Fruit fly (Drosophila melanogaster): ENCODE data around the gene Ald1.

Gene Ald1

DNA sequence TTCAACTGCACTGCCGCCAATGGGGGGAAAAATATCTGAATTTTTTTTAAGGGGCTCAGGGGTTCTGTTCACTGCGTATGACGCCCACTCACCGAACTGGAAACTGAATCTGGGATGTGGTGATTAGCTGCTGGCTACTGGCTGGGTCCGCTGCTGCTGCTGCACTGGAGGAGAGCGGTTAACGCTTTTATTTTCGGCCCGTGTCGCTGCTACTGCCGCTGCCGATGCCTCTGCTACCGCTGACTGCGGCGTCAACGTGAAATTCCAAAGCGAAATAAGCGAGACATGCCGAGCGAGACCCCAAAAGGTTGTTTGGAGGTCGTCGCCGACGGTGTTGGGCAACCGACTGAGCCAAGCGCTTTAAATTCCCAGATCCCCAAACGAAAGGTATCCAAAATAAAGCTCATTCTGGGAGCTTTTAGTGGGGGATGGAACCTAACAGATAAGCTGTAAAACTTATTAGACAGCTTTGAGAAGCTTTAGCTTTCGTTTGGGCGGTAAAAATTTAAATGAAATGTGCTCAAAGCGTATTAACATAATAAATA is at the start of gene Ald1:
TSS of gene Ald1 (minus strand) at position 348 of the 545 bp plus-strand sequence.
- TF ChIP-seq HLH4C (GFP tag; IDR thresholded peaks at IDR 0.05; ENCODE audit: partially characterized antibody) (no peak), abd-A (tag; optimal IDR thresholded peaks at IDR 0.05) (peak; percentile 73), CG34224 (GFP tag; IDR thresholded peaks at IDR 0.05; ENCODE audit: partially characterized antibody) (peak; percentile 38; the same call in 1 of the 3 replicates), Neu2 (GFP tag; optimal IDR thresholded peaks at IDR 0.05; ENCODE audit: borderline replicate concordance) (no peak), CG30020 (tag; optimal IDR thresholded peaks at IDR 0.05) (no peak), mirr (GFP tag; optimal IDR thresholded peaks at IDR 0.05) (peak; percentile 29), Jarid2 (GFP tag; optimal IDR thresholded peaks at IDR 0.05) (peak; percentile 55), GATAe (GFP tag; conservative IDR thresholded peaks at IDR 0.05) (0 out of 2 replicates have a peak, but pooled peaks have one; percentile 5), NfI (GFP tag; optimal IDR thresholded peaks at IDR 0.05) (peak; percentile 45), dpn (GFP tag; optimal IDR thresholded peaks at IDR 0.05) (no peak), Dll (GFP tag; IDR thresholded peaks at IDR 0.05; ENCODE audit: partially characterized antibody) (0 out of 4 replicates have a peak, but pooled peaks have one; percentile 17), CG15696 (tag; optimal IDR thresholded peaks at IDR 0.05) (no peak), bcd (GFP tag; optimal IDR thresholded peaks at IDR 0.05) (peak; percentile 2), pan (optimal IDR thresholded peaks at IDR 0.05) (no peak), pan (GFP tag; optimal IDR thresholded peaks at IDR 0.05 in 1 of 2, IDR thresholded peaks at IDR 0.05 in 1 of 2) (peak in 1 of 2 experiments; percentile 33), slbo (GFP tag; IDR thresholded peaks at IDR 0.05) (peak; percentile 48), CG11695 (GFP tag; IDR thresholded peaks at IDR 0.05) (peak; percentile 26; the same call in 1 of the 3 replicates), dmrt99B (tag; optimal IDR thresholded peaks at IDR 0.05) (peak; percentile 4), lilli (GFP tag; optimal IDR thresholded peaks at IDR 0.05) (peak; percentile 36), Dip2 (GFP tag; IDR thresholded peaks at IDR 0.05) (no peak), exex (tag; optimal IDR thresholded peaks at IDR 0.05) (peak; percentile 50), CG12769 (tag; optimal IDR thresholded peaks at IDR 0.05) (peak; percentile 92), zfh1 (GFP tag; IDR thresholded peaks at IDR 0.05) (0 out of 3 replicates have a peak, but pooled peaks have one; percentile 11), chinmo (GFP tag; IDR thresholded peaks at IDR 0.05; ENCODE audit: partially characterized antibody) (peak; percentile 97), CG7357 (GFP tag; IDR thresholded peaks at IDR 0.05) (no peak), ro (GFP tag; IDR thresholded peaks at IDR 0.05) (no peak), CTCF (GFP tag; optimal IDR thresholded peaks at IDR 0.05) (peak; percentile 55), CG1529 (GFP tag; optimal IDR thresholded peaks at IDR 0.05) (no peak), CG12236 (GFP tag; optimal IDR thresholded peaks at IDR 0.05) (no peak), dysf (GFP tag; IDR thresholded peaks at IDR 0.05) (no peak), hbn (GFP tag; IDR thresholded peaks at IDR 0.05; ENCODE audit: partially characterized antibody) (peak; percentile 33; the same call in 1 of the 2 replicates), CG13296 (GFP tag; optimal IDR thresholded peaks at IDR 0.05) (peak; percentile 19), BtbVII (GFP tag; optimal IDR thresholded peaks at IDR 0.05) (peak; percentile 53), odd (GFP tag; optimal IDR thresholded peaks at IDR 0.05) (peak; percentile 42), Med (GFP tag) (peak; percentile 50), ewg (GFP tag; optimal IDR thresholded peaks at IDR 0.05) (no peak), nau (GFP tag; optimal IDR thresholded peaks at IDR 0.05) (peak; percentile 6), caup (GFP tag; optimal IDR thresholded peaks at IDR 0.05; ENCODE audit: severe bottlenecking) (peak; percentile 2), B-H2 (GFP tag; optimal IDR thresholded peaks at IDR 0.05) (peak; percentile 1), Rfx (GFP tag; IDR thresholded peaks at IDR 0.05) (peak; percentile 23; the same call in 1 of the 2 replicates), CG5245 (GFP tag; optimal IDR thresholded peaks at IDR 0.05) (no peak), unc-4 (GFP tag; IDR thresholded peaks at IDR 0.05; ENCODE audit: partially characterized antibody) (peak; percentile 53), CG10959 (GFP tag; IDR thresholded peaks at IDR 0.05) (no peak), YL-1 (GFP tag; optimal IDR thresholded peaks at IDR 0.05) (peak; percentile 71), scrt (GFP tag; optimal IDR thresholded peaks at IDR 0.05) (peak; percentile 50), CG7928 (GFP tag; optimal IDR thresholded peaks at IDR 0.05) (no peak), Hmr (GFP tag; optimal IDR thresholded peaks at IDR 0.05) (peak; percentile 74), Hand (GFP tag; optimal IDR thresholded peaks at IDR 0.05) (peak; percentile 51), gro (GFP tag; optimal IDR thresholded peaks at IDR 0.05) (peak; percentile 4)
